Fruit fly (Drosophila melanogaster) whole organism, embryonic: ENCODE measurements around the gene side-IV.

Experiments
- Ada2b ChIP-seq: fragments of 200-800 bp; sonication (Bioruptor generic); IDR thresholded peaks from 2 replicates; pipeline ENCODE4 v1.3.6; 2022; ENCODE audit warnings: missing biosample characterization, missing genetic modification characterization
- Atf-2 ChIP-seq: fragments of 200-800 bp; sonication (Bioruptor generic); optimal IDR thresholded peaks from 2 replicates; lab custom pipeline; 2016; ENCODE audit warnings: missing biosample characterization, missing genetic modification characterization
- Awh ChIP-seq: fragments of 200-800 bp; sonication (Bioruptor generic); IDR thresholded peaks from 2 replicates; pipeline ENCODE4, ENCODE4 v1.3.6; 2022; ENCODE audit warnings: missing biosample characterization, missing genetic modification characterization
- B-H2 ChIP-seq: fragments of 200-800 bp; sonication (Bioruptor generic); optimal IDR thresholded peaks from 2 replicates; lab custom pipeline; 2018; ENCODE audit warnings: missing biosample characterization, mild to moderate bottlenecking, missing genetic modification characterization
- CG10431 ChIP-seq: fragments of 200-800 bp; sonication (Bioruptor generic); optimal IDR thresholded peaks from 3 replicates; lab custom pipeline; 2018; ENCODE audit warnings: missing biosample characterization, mild to moderate bottlenecking, missing genetic modification characterization
- CG11247 ChIP-seq: fragments of 200-800 bp; sonication (Bioruptor generic); IDR thresholded peaks from 2 replicates; pipeline ENCODE4 v1.3.6; 2022; ENCODE audit warnings: missing biosample characterization, missing genetic modification characterization
- CG11723 ChIP-seq: fragments of 200-800 bp; sonication (Bioruptor generic); optimal IDR thresholded peaks from 2 replicates; lab custom pipeline; 2017; ENCODE audit warnings: missing biosample characterization, mild to moderate bottlenecking, missing genetic modification characterization
- CG12659 ChIP-seq: fragments of 200-800 bp; sonication (Bioruptor generic); optimal IDR thresholded peaks from 3 replicates; lab custom pipeline; 2017; ENCODE audit warnings: mild to moderate bottlenecking, missing biosample characterization, missing genetic modification reagents, missing genetic modification characterization
- CG14050 ChIP-seq: fragments of 200-800 bp; sonication (Bioruptor generic); IDR thresholded peaks from 3 replicates; pipeline ENCODE4 v1.3.6; 2022; ENCODE audit warnings: missing biosample characterization, missing genetic modification characterization
- CG14441 ChIP-seq: fragments of 200-800 bp; sonication (Bioruptor generic); IDR thresholded peaks from 2 replicates; pipeline ENCODE4 v1.3.6; 2022; ENCODE audit warnings: missing biosample characterization, missing genetic modification characterization
- CG14965 ChIP-seq: fragments of 200-800 bp; sonication (Bioruptor generic); optimal IDR thresholded peaks from 2 replicates; lab custom pipeline; 2016; ENCODE audit warnings: missing biosample characterization, missing genetic modification characterization, borderline replicate concordance
- CG15073 ChIP-seq: fragments of 200-800 bp; sonication (Bioruptor generic); optimal IDR thresholded peaks from 2 replicates; lab custom pipeline; 2016; ENCODE audit warnings: missing biosample characterization, missing genetic modification characterization
- CG1602 ChIP-seq: fragments of 200-800 bp; sonication (Bioruptor generic); optimal IDR thresholded peaks from 3 replicates; lab custom pipeline; 2016; ENCODE audit warnings: missing biosample characterization, missing genetic modification characterization
- CG17186 ChIP-seq: fragments of 200-800 bp; sonication (Bioruptor generic); optimal IDR thresholded peaks from 3 replicates; lab custom pipeline; 2017; ENCODE audit warnings: missing biosample characterization, missing genetic modification reagents, missing genetic modification characterization
- CG17912 ChIP-seq: fragments of 200-800 bp; sonication (Bioruptor generic); optimal IDR thresholded peaks from 2 replicates; lab custom pipeline; 2018; ENCODE audit warnings: missing biosample characterization, mild to moderate bottlenecking, missing genetic modification characterization
- CG4328 ChIP-seq: fragments of 200-800 bp; sonication (Bioruptor generic); optimal IDR thresholded peaks from 3 replicates; lab custom pipeline; 2017; ENCODE audit warnings: missing biosample characterization, missing genetic modification reagents, missing genetic modification characterization
- CG6654 ChIP-seq: fragments of 200-800 bp; sonication (Bioruptor generic); optimal IDR thresholded peaks from 2 replicates; lab custom pipeline; 2017; ENCODE audit warnings: missing biosample characterization, mild to moderate bottlenecking, missing genetic modification characterization
- CG7271 ChIP-seq: fragments of 200-800 bp; sonication (Bioruptor generic); optimal IDR thresholded peaks from 2 replicates; lab custom pipeline; 2018; ENCODE audit warnings: missing biosample characterization, mild to moderate bottlenecking, missing genetic modification characterization, moderate library complexity
- CG8359 ChIP-seq: fragments of 200-800 bp; sonication (Bioruptor generic); optimal IDR thresholded peaks from 2 replicates; lab custom pipeline; 2017; ENCODE audit warnings: missing biosample characterization, mild to moderate bottlenecking, missing genetic modification characterization, borderline replicate concordance
- CG8388 ChIP-seq: fragments of 200-800 bp; sonication (Bioruptor generic); optimal IDR thresholded peaks from 2 replicates; lab custom pipeline; 2019; ENCODE audit warnings: missing biosample characterization, mild to moderate bottlenecking, missing genetic modification characterization, moderate library complexity
- CG8765 ChIP-seq: fragments of 200-800 bp; sonication (Bioruptor generic); IDR thresholded peaks from 2 replicates; pipeline ENCODE4 v1.3.6; 2022; ENCODE audit warnings: missing biosample characterization, missing genetic modification characterization
- CG9727 ChIP-seq: fragments of 200-800 bp; sonication (Bioruptor generic); optimal IDR thresholded peaks from 3 replicates; lab custom pipeline; 2017; ENCODE audit warnings: missing biosample characterization, mild to moderate bottlenecking, missing genetic modification characterization
- CG9932 ChIP-seq: fragments of 200-800 bp; sonication (Bioruptor generic); IDR thresholded peaks from 2 replicates; pipeline ENCODE4 v1.3.6; 2022; ENCODE audit warnings: missing biosample characterization, missing genetic modification characterization
- Chrac-16 ChIP-seq: fragments of 200-800 bp; sonication (Bioruptor generic); optimal IDR thresholded peaks from 3 replicates; lab custom pipeline; 2016; ENCODE audit warnings: missing biosample characterization, missing genetic modification characterization
- Dad ChIP-seq: fragments of 200-800 bp; sonication (Bioruptor generic); optimal IDR thresholded peaks from 3 replicates; lab custom pipeline; 2016; ENCODE audit warnings: missing biosample characterization, missing genetic modification characterization
- Doc2 ChIP-seq: fragments of 200-800 bp; sonication (Bioruptor generic); IDR thresholded peaks from 2 replicates; pipeline ENCODE4 v1.3.6; 2022; ENCODE audit warnings: missing biosample characterization, missing genetic modification characterization
- Gsc ChIP-seq: fragments of 200-800 bp; sonication (Bioruptor generic); IDR thresholded peaks from 2 replicates; pipeline ENCODE4 v1.3.6; 2022; ENCODE audit warnings: missing biosample characterization, missing genetic modification characterization
- H2.0 ChIP-seq: fragments of 200-800 bp; sonication (Bioruptor generic); IDR thresholded peaks from 2 replicates; pipeline ENCODE4 v1.3.6; 2022; ENCODE audit warnings: missing biosample characterization, missing genetic modification characterization
- Meics ChIP-seq: fragments of 200-800 bp; sonication (Bioruptor generic); optimal IDR thresholded peaks from 2 replicates; lab custom pipeline; 2017; ENCODE audit warnings: missing biosample characterization, mild to moderate bottlenecking, missing genetic modification characterization
- Nf-YC ChIP-seq: fragments of 200-800 bp; optimal IDR thresholded peaks from 3 replicates; lab custom pipeline; 2019; ENCODE audit warnings: missing biosample characterization, mild to moderate bottlenecking, missing genetic modification characterization, moderate library complexity
- Taf1 ChIP-seq: fragments of 200-800 bp; sonication (Bioruptor generic); IDR thresholded peaks from 2 replicates; pipeline ENCODE4 v1.3.6; 2022; ENCODE audit warnings: missing biosample characterization, missing genetic modification characterization
- ap ChIP-seq: fragments of 200-800 bp; sonication (Bioruptor generic); IDR thresholded peaks from 2 replicates; pipeline ENCODE4 v1.3.6; 2022; ENCODE audit warnings: missing biosample characterization, missing genetic modification characterization
- ash1 ChIP-seq: fragments of 200-800 bp; sonication (Bioruptor generic); optimal IDR thresholded peaks from 2 replicates; lab custom pipeline; 2018; ENCODE audit warnings: missing biosample characterization, mild to moderate bottlenecking, missing genetic modification characterization
- crol ChIP-seq: fragments of 200-800 bp; sonication (Bioruptor generic); IDR thresholded peaks from 2 replicates; pipeline ENCODE4 v1.3.6; 2022; ENCODE audit warnings: missing biosample characterization, missing genetic modification characterization
- gfzf ChIP-seq: fragments of 200-800 bp; sonication (Bioruptor generic); optimal IDR thresholded peaks from 2 replicates; lab custom pipeline; 2016; ENCODE audit warnings: missing biosample characterization, mild to moderate bottlenecking, missing genetic modification characterization, moderate library complexity
- knrl ChIP-seq: fragments of 200-800 bp; sonication (Bioruptor generic); IDR thresholded peaks from 3 replicates; pipeline ENCODE4 v1.3.6; 2022; ENCODE audit warnings: missing biosample characterization, missing genetic modification characterization; ENCODE audit not compliant: partially characterized antibody
- lilli ChIP-seq: fragments of 200-800 bp; sonication (Bioruptor generic); optimal IDR thresholded peaks from 3 replicates; lab custom pipeline; 2016; ENCODE audit warnings: missing biosample characterization, missing genetic modification characterization
- nmo ChIP-seq: fragments of 200-800 bp; sonication (Bioruptor generic); optimal IDR thresholded peaks from 2 replicates; lab custom pipeline; 2018; ENCODE audit warnings: missing biosample characterization, mild to moderate bottlenecking, missing genetic modification characterization, moderate library complexity
- nom ChIP-seq: fragments of 200-800 bp; sonication (Bioruptor generic); optimal IDR thresholded peaks from 2 replicates; lab custom pipeline; 2017; ENCODE audit warnings: missing biosample characterization, missing genetic modification characterization, mild to moderate bottlenecking, moderate library complexity, missing genetic modification reagents
- phol ChIP-seq: fragments of 200-800 bp; sonication (Bioruptor generic); optimal IDR thresholded peaks from 3 replicates; lab custom pipeline; 2018; ENCODE audit warnings: missing biosample characterization, mild to moderate bottlenecking, missing genetic modification characterization, moderate library complexity
- repo ChIP-seq: fragments of 200-800 bp; sonication (Bioruptor generic); optimal IDR thresholded peaks from 2 replicates; lab custom pipeline; 2016; ENCODE audit warnings: missing biosample characterization, missing genetic modification characterization
- scrt ChIP-seq: fragments of 200-800 bp; sonication (Bioruptor generic); optimal IDR thresholded peaks from 2 replicates; lab custom pipeline; 2018; ENCODE audit warnings: missing biosample characterization, mild to moderate bottlenecking, missing genetic modification characterization, moderate library complexity
- sd ChIP-seq: fragments of 200-800 bp; sonication (Bioruptor generic); optimal IDR thresholded peaks from 3 replicates; lab custom pipeline; 2018; ENCODE audit warnings: missing biosample characterization, mild to moderate bottlenecking, missing genetic modification characterization, moderate library complexity
- sisA ChIP-seq: fragments of 200-800 bp; sonication (Bioruptor generic); IDR thresholded peaks from 2 replicates; pipeline ENCODE4 v1.3.6; 2022; ENCODE audit warnings: missing biosample characterization, missing genetic modification characterization
- sob ChIP-seq: fragments of 200-800 bp; sonication (Bioruptor generic); IDR thresholded peaks from 2 replicates; pipeline ENCODE4 v1.3.6; 2022; ENCODE audit warnings: missing biosample characterization, missing genetic modification characterization
- ssp ChIP-seq: fragments of 200-800 bp; sonication (Bioruptor generic); IDR thresholded peaks from 2 replicates; pipeline ENCODE4 v1.3.6; 2022; ENCODE audit warnings: missing biosample characterization, missing genetic modification characterization
- stc ChIP-seq: fragments of 200-800 bp; sonication (Bioruptor generic); IDR thresholded peaks from 2 replicates; pipeline ENCODE4 v1.3.6; 2022; ENCODE audit warnings: missing biosample characterization, missing genetic modification characterization
- unc-4 ChIP-seq: fragments of 200-800 bp; sonication (Bioruptor generic); IDR thresholded peaks from 2 replicates; pipeline ENCODE4 v1.3.6; 2022; ENCODE audit warnings: missing biosample characterization, missing genetic modification characterization; ENCODE audit not compliant: partially characterized antibody
- wek ChIP-seq: fragments of 200-800 bp; sonication (Bioruptor generic); optimal IDR thresholded peaks from 3 replicates; lab custom pipeline; 2018; ENCODE audit warnings: missing biosample characterization, mild to moderate bottlenecking, missing genetic modification characterization, moderate library complexity
- zen2 ChIP-seq: fragments of 200-800 bp; sonication (Bioruptor generic); IDR thresholded peaks from 3 replicates; pipeline ENCODE4 v1.3.6; 2022; ENCODE audit warnings: missing biosample characterization, missing genetic modification characterization; ENCODE audit not compliant: partially characterized antibody
- zfh1 ChIP-seq: fragments of 200-800 bp; sonication (Bioruptor generic); IDR thresholded peaks from 3 replicates; pipeline ENCODE4 v1.3.6; 2022; ENCODE audit warnings: missing biosample characterization, missing genetic modification characterization

Gene side-IV

DNA sequence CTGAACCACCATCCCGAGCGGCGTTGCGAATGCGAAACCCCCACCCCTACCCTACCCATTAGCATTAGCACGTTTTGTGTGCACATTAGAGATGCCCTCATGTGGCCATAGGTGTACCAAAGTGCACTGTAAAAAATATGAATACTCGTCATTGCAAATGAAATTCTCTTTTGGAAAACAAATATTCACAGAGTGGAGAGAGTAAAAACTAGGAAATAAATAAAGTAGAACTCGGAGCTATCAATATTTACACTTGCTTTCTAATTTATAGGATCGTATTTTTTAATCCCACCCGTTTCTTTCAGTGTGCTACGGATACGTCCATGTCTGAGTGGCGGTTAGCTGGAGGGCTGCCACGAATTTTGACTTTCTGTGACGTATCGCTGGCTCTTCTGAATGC lies 18.9 kb downstream of the side-IV start (continued):
- TF ChIP-seq CG8359 (GFP tag; lab: Kevin White, UChicago), result no peak
- 0 out of 2 replicates have a peak, but pooled peaks have one; percentile 11 for TF ChIP-seq Gsc (GFP tag; lab: Robert Waterston, UW)
- no peak for TF ChIP-seq Meics
- no peak for TF ChIP-seq unc-4
- no peak for TF ChIP-seq CG10431
- TF ChIP-seq crol, result no peak; the same call in 1 of the 2 replicates
- TF ChIP-seq knrl (GFP tag; lab: Robert Waterston, UW), result no peak
- TF ChIP-seq Atf-2, result no peak
- TF ChIP-seq gfzf (GFP tag; lab: Kevin White, UChicago), result no peak
- TF ChIP-seq H2.0 (GFP tag; lab: Robert Waterston, UW), result no peak
- no peak for TF ChIP-seq CG17186 (GFP tag; lab: Kevin White, UChicago)
- TF ChIP-seq Dad (GFP tag; lab: Kevin White, UChicago), result no peak
- no peak for TF ChIP-seq CG7271 (tag; lab: Kevin White, UChicago)
- no peak for TF ChIP-seq Awh
- TF ChIP-seq CG9727 (GFP tag; lab: Kevin White, UChicago), result peak; percentile 7
- no peak for TF ChIP-seq CG12659 (GFP tag; lab: Kevin White, UChicago)
- TF ChIP-seq Chrac-16 (GFP tag; lab: Kevin White, UChicago), result peak; percentile 18
- TF ChIP-seq sd (tag; lab: Kevin White, UChicago), result no peak
- TF ChIP-seq scrt (GFP tag; lab: Kevin White, UChicago), result no peak
- no peak for TF ChIP-seq Doc2 (GFP tag; lab: Robert Waterston, UW)
- TF ChIP-seq ash1 (GFP tag; lab: Kevin White, UChicago), result no peak
- no peak for TF ChIP-seq stc (GFP tag; lab: Robert Waterston, UW)
- TF ChIP-seq zfh1 (GFP tag; lab: Robert Waterston, UW), result 0 out of 3 replicates have a peak, but pooled peaks have one; percentile 14
- TF ChIP-seq CG17912 (GFP tag; lab: Kevin White, UChicago), result no peak
- no peak for TF ChIP-seq B-H2 (GFP tag; lab: Kevin White, UChicago)
- TF ChIP-seq CG4328 (GFP tag; lab: Kevin White, UChicago), result no peak
- peak; percentile 14 for TF ChIP-seq lilli (GFP tag; lab: Kevin White, UChicago)
- no peak; the same call in 1 of the 2 replicates for TF ChIP-seq CG8765 (GFP tag; lab: Robert Waterston, UW)
- TF ChIP-seq ap (GFP tag; lab: Robert Waterston, UW), result no peak
- TF ChIP-seq Taf1 (GFP tag; lab: Robert Waterston, UW), result no peak
- TF ChIP-seq nom, result no peak
- no peak for TF ChIP-seq phol (tag; lab: Kevin White, UChicago)
- TF ChIP-seq CG15073 (GFP tag; lab: Kevin White, UChicago), result no peak
- TF ChIP-seq Nf-YC (tag; lab: Kevin White, UChicago), result no peak
- no peak for TF ChIP-seq CG6654 (GFP tag; lab: Kevin White, UChicago)
- TF ChIP-seq wek (GFP tag; lab: Kevin White, UChicago), result no peak
- no peak for TF ChIP-seq CG11723 (GFP tag; lab: Kevin White, UChicago)
- no peak for TF ChIP-seq CG14050 (GFP tag; lab: Robert Waterston, UW)
- TF ChIP-seq CG1602, result peak; percentile 25
- TF ChIP-seq repo (GFP tag; lab: Kevin White, UChicago), result no peak
- TF ChIP-seq CG11247, result no peak
- TF ChIP-seq sisA, result no peak
- TF ChIP-seq ssp, result no peak
- peak; percentile 37 for TF ChIP-seq nmo (GFP tag; lab: Kevin White, UChicago)
- peak; percentile 15 for TF ChIP-seq CG8388 (GFP tag; lab: Kevin White, UChicago)
- no peak for TF ChIP-seq CG14965
- no peak for TF ChIP-seq CG9932 (GFP tag; lab: Robert Waterston, UW)
- no peak for TF ChIP-seq zen2 (GFP tag; lab: Robert Waterston, UW)
- 0 out of 2 replicates have a peak, but pooled peaks have one; percentile 11 for TF ChIP-seq sob
- TF ChIP-seq Ada2b, result no peak
- TF ChIP-seq CG14441 (GFP tag; lab: Robert Waterston, UW), result 0 out of 2 replicates have a peak, but pooled peaks have one; percentile 22
